Fruit fly (Drosophila melanogaster) whole organism, pupa: Measurements from ENCODE around the gene CG8543.

Source experiments
- CG10348 ChIP-seq: fragments of 200-800 bp; sonication (Bioruptor generic); IDR thresholded peaks from 2 replicates; pipeline ENCODE4 v1.3.6; 2022; ENCODE audit warnings: missing biosample characterization, missing genetic modification characterization
- CG12605 ChIP-seq: fragments of 200-800 bp; sonication (Bioruptor generic); IDR thresholded peaks from 2 replicates; pipeline ENCODE4 v1.3.6; 2022; ENCODE audit warnings: missing biosample characterization, missing genetic modification characterization
- CG13204 ChIP-seq: fragments of 200-800 bp; sonication (Bioruptor generic); optimal IDR thresholded peaks from 2 replicates; lab custom pipeline; 2018; ENCODE audit warnings: missing biosample characterization, mild to moderate bottlenecking, missing genetic modification characterization, moderate library complexity
- CG14655 ChIP-seq: fragments of 200-800 bp; sonication (Bioruptor generic); optimal IDR thresholded peaks from 3 replicates; lab custom pipeline; 2017; ENCODE audit warnings: mild to moderate bottlenecking, missing biosample characterization, missing genetic modification reagents, missing genetic modification characterization
- CG15710 ChIP-seq: fragments of 200-800 bp; sonication (Bioruptor generic); optimal IDR thresholded peaks from 2 replicates; lab custom pipeline; 2018; ENCODE audit warnings: missing biosample characterization, mild to moderate bottlenecking, missing genetic modification characterization, moderate library complexity
- CG17806 ChIP-seq: fragments of 200-800 bp; sonication (Bioruptor generic); optimal IDR thresholded peaks from 2 replicates; lab custom pipeline; 2018; ENCODE audit warnings: missing biosample characterization, mild to moderate bottlenecking, missing genetic modification characterization, moderate library complexity
- CG32121 ChIP-seq: fragments of 200-800 bp; sonication (Bioruptor generic); IDR thresholded peaks from 2 replicates; pipeline ENCODE4 v1.3.6; 2022; ENCODE audit warnings: missing biosample characterization, missing genetic modification characterization
- CG34367 ChIP-seq: fragments of 200-800 bp; sonication (Bioruptor generic); optimal IDR thresholded peaks from 2 replicates; lab custom pipeline; 2018; ENCODE audit warnings: missing biosample characterization, mild to moderate bottlenecking, missing genetic modification characterization
- CG4496 ChIP-seq: fragments of 200-800 bp; sonication (Bioruptor generic); IDR thresholded peaks from 3 replicates; pipeline ENCODE4 v1.3.6; 2022; ENCODE audit warnings: missing biosample characterization, missing genetic modification characterization
- CG8159 ChIP-seq: fragments of 200-800 bp; sonication (Bioruptor generic); optimal IDR thresholded peaks from 3 replicates; lab custom pipeline; 2018; ENCODE audit warnings: missing biosample characterization, mild to moderate bottlenecking, missing genetic modification characterization, moderate library complexity
- CG8301 ChIP-seq: fragments of 200-800 bp; sonication (Bioruptor generic); optimal IDR thresholded peaks from 2 replicates; lab custom pipeline; 2018; ENCODE audit warnings: missing biosample characterization, mild to moderate bottlenecking, missing genetic modification characterization
- CG9948 ChIP-seq: fragments of 200-800 bp; sonication (Bioruptor generic); optimal IDR thresholded peaks from 2 replicates; lab custom pipeline; 2018; ENCODE audit warnings: missing biosample characterization, mild to moderate bottlenecking, missing genetic modification characterization, moderate library complexity
- D1 ChIP-seq: fragments of 200-800 bp; sonication (Bioruptor generic); optimal IDR thresholded peaks from 2 replicates; lab custom pipeline; 2018; ENCODE audit warnings: missing biosample characterization, mild to moderate bottlenecking, missing genetic modification characterization, moderate library complexity
- EcR ChIP-seq: fragments of 200-800 bp; sonication (Bioruptor generic); optimal IDR thresholded peaks from 3 replicates; lab custom pipeline; 2019; ENCODE audit warnings: missing biosample characterization, missing genetic modification characterization, mild to moderate bottlenecking, moderate library complexity, missing genetic modification reagents
- Ets98B ChIP-seq: fragments of 200-800 bp; sonication (Bioruptor generic); IDR thresholded peaks from 2 replicates; pipeline ENCODE4 v1.3.6; 2022; ENCODE audit warnings: missing biosample characterization, missing genetic modification characterization
- Pif1A ChIP-seq: fragments of 200-800 bp; sonication (Bioruptor generic); optimal IDR thresholded peaks from 3 replicates; lab custom pipeline; 2016; ENCODE audit warnings: missing biosample characterization, missing genetic modification characterization
- Pif1B ChIP-seq: fragments of 200-800 bp; sonication (Bioruptor generic); optimal IDR thresholded peaks from 3 replicates; lab custom pipeline; 2016; ENCODE audit warnings: missing biosample characterization, missing genetic modification characterization
- Snoo ChIP-seq: fragments of 200-800 bp; sonication (Bioruptor generic); optimal IDR thresholded peaks from 3 replicates; lab custom pipeline; 2017; ENCODE audit warnings: missing biosample characterization, mild to moderate bottlenecking, missing genetic modification characterization, inconsistent platforms
- fd96Ca ChIP-seq: fragments of 200-800 bp; sonication (Bioruptor generic); IDR thresholded peaks from 3 replicates; pipeline ENCODE4 v1.3.6; 2022; ENCODE audit warnings: missing biosample characterization, missing genetic modification characterization
- gl ChIP-seq: fragments of 200-800 bp; sonication (Bioruptor generic); optimal IDR thresholded peaks from 2 replicates; lab custom pipeline; 2018; ENCODE audit warnings: missing biosample characterization, mild to moderate bottlenecking, missing genetic modification characterization
- rn ChIP-seq: fragments of 200-800 bp; sonication (Bioruptor generic); IDR thresholded peaks from 2 replicates; pipeline ENCODE4 v1.3.6; 2022; ENCODE audit warnings: missing biosample characterization, missing genetic modification characterization

The CG8543 gene

dm6 chr3L:7455849-7456248 is 14.3 kb downstream of the CG8543 start, which contains the start of gene ppk26:
ppk26 (plus strand) TSS chr3L:7456149.
- TF ChIP-seq rn, result no peak
- TF ChIP-seq Ets98B, result no peak

dm6 chr3L:7450553-7450952 is 19.5 kb downstream of the CG8543 start, which contains the start of gene CG33278:
CG33278 (plus strand) TSS chr3L:7450853.
- no peak for TF ChIP-seq CG32121 (GFP tag; lab: Robert Waterston, UW)
- TF ChIP-seq CG8159 (tag; lab: Kevin White, UChicago), result no peak
- TF ChIP-seq D1 (tag; lab: Kevin White, UChicago), result no peak
- TF ChIP-seq CG10348 (GFP tag; lab: Robert Waterston, UW), result no peak

- TF ChIP-seq Ets98B (no peak), Pif1B (GFP tag; lab: Kevin White, UChicago) (no peak), CG12605 (no peak), CG8301 (no peak), fd96Ca (no peak), Snoo (tag; lab: Kevin White, UChicago) (no peak), CG8159 (tag; lab: Kevin White, UChicago) (no peak), EcR (GFP tag; lab: Kevin White, UChicago) (no peak), CG13204 (GFP tag; lab: Kevin White, UChicago) (no peak)
These were observed 21.0 kb downstream of the CG8543 start for dm6 chr3L:7449097-7449496.

- no peak for TF ChIP-seq fd96Ca
- TF ChIP-seq CG17806 (tag; lab: Kevin White, UChicago), result no peak
- TF ChIP-seq EcR (GFP tag; lab: Kevin White, UChicago), result no peak
- TF ChIP-seq Pif1A (GFP tag; lab: Kevin White, UChicago), result no peak
- no peak for TF ChIP-seq CG14655 (GFP tag; lab: Kevin White, UChicago)
- no peak for TF ChIP-seq rn
- TF ChIP-seq Snoo (tag; lab: Kevin White, UChicago), result no peak
- no peak for TF ChIP-seq CG4496 (GFP tag; lab: Robert Waterston, UW)
These were observed 29.5 kb downstream of the CG8543 start, which contains the start of gene sphinx2 for dm6 chr3L:7440633-7441032. sphinx2 (minus strand) TSS chr3L:7440733.

dm6 chr3L:7439305-7439704 is 30.8 kb downstream of the CG8543 start, which contains the start of gene sphinx1:
sphinx1 (minus strand) TSS chr3L:7439405.
- TF ChIP-seq rn (no peak), CG8301 (no peak), CG14655 (GFP tag; lab: Kevin White, UChicago) (no peak), fd96Ca (no peak), CG12605 (no peak), CG17806 (tag; lab: Kevin White, UChicago) (no peak), D1 (tag; lab: Kevin White, UChicago) (no peak)

dm6 chr3L:7437366-7437765 is 32.7 kb downstream of the CG8543 start, which contains the start of gene CG14835:
CG14835 (minus strand) TSS chr3L:7437466.
- TF ChIP-seq CG13204 (GFP tag; lab: Kevin White, UChicago) (no peak), EcR (GFP tag; lab: Kevin White, UChicago) (no peak), CG17806 (tag; lab: Kevin White, UChicago) (no peak), rn (no peak), CG8301 (no peak), CG14655 (GFP tag; lab: Kevin White, UChicago) (no peak), Ets98B (no peak), CG10348 (GFP tag; lab: Robert Waterston, UW) (no peak), D1 (tag; lab: Kevin White, UChicago) (no peak), CG4496 (GFP tag; lab: Robert Waterston, UW) (no peak), Snoo (tag; lab: Kevin White, UChicago) (no peak), CG8159 (tag; lab: Kevin White, UChicago) (no peak), CG12605 (no peak), CG9948 (tag; lab: Kevin White, UChicago) (no peak), CG15710 (tag; lab: Kevin White, UChicago) (no peak), fd96Ca (no peak)

- peak; percentile 52 for TF ChIP-seq gl (tag; lab: Kevin White, UChicago)
- peak; percentile 10 for TF ChIP-seq CG17806 (tag; lab: Kevin White, UChicago)
- TF ChIP-seq CG10348 (GFP tag; lab: Robert Waterston, UW), result no peak
- peak; percentile 20 for TF ChIP-seq CG15710 (tag; lab: Kevin White, UChicago)
- peak; percentile 58 for TF ChIP-seq CG8301
- no peak for TF ChIP-seq rn
- TF ChIP-seq fd96Ca, result peak; percentile 74; the same call in 2 of the 3 replicates
- peak; percentile 68 for TF ChIP-seq CG32121 (GFP tag; lab: Robert Waterston, UW)
- TF ChIP-seq EcR (GFP tag; lab: Kevin White, UChicago), result peak; percentile 68
- TF ChIP-seq Ets98B, result peak; percentile 67
- TF ChIP-seq D1 (tag; lab: Kevin White, UChicago), result no peak
- TF ChIP-seq CG14655 (GFP tag; lab: Kevin White, UChicago), result peak; percentile 63
- TF ChIP-seq Pif1B (GFP tag; lab: Kevin White, UChicago), result peak; percentile 65
- TF ChIP-seq CG12605, result peak; percentile 57
- TF ChIP-seq CG8159 (tag; lab: Kevin White, UChicago), result peak; percentile 48
- TF ChIP-seq Snoo (tag; lab: Kevin White, UChicago), result peak; percentile 21
- TF ChIP-seq CG9948 (tag; lab: Kevin White, UChicago), result peak; percentile 45
- TF ChIP-seq Pif1A (GFP tag; lab: Kevin White, UChicago), result peak; percentile 53
- peak; percentile 72 for TF ChIP-seq CG4496 (GFP tag; lab: Robert Waterston, UW)
- peak; percentile 64 for TF ChIP-seq CG13204 (GFP tag; lab: Kevin White, UChicago)
- peak; percentile 26 for TF ChIP-seq CG34367
- TF ChIP-seq, all 21 proteins: peak for 18
These were observed 35.1 kb downstream of the CG8543 start, which contains the start of gene Rac2 for dm6 chr3L:7434715-7435653. Rac2 (minus strand) TSS chr3L:7435190.
